Fruit fly (Drosophila melanogaster): ENCODE measurements around the gene Hex-t1.
A peak's percentile ranks its signal among the peaks of the same experiment; 100 is the strongest.

The Hex-t1 gene

dm6 chr3R:26436001-26436400, 12.9 kb upstream of the Hex-t1 start:
- TF ChIP-seq CG4404 (GFP tag; IDR thresholded peaks at IDR 0.05) (no peak), sob (GFP tag; IDR thresholded peaks at IDR 0.05) (no peak), sr (GFP tag; IDR thresholded peaks at IDR 0.05) (peak; percentile 91)

dm6 chr3R:26436540-26436939, 12.3 kb upstream of the Hex-t1 start:
- no peak for TF ChIP-seq Fer2 (tag; optimal IDR thresholded peaks at IDR 0.05)
- 0 out of 2 replicates have a peak, but pooled peaks have one; percentile 26 for TF ChIP-seq CG32772 (GFP tag; IDR thresholded peaks at IDR 0.05)
- peak; percentile 77 for TF ChIP-seq Sox102F (GFP tag; optimal IDR thresholded peaks at IDR 0.05)
- no peak for TF ChIP-seq ham (GFP tag; IDR thresholded peaks at IDR 0.05)
- no peak for TF ChIP-seq btn (GFP tag; optimal IDR thresholded peaks at IDR 0.05)
- no peak for TF ChIP-seq salm (tag; optimal IDR thresholded peaks at IDR 0.05)
- TF ChIP-seq CG17359 (tag; optimal IDR thresholded peaks at IDR 0.05), result peak; percentile 65
- no peak for TF ChIP-seq Scr (GFP tag; IDR thresholded peaks at IDR 0.05; ENCODE audit: partially characterized antibody)
- TF ChIP-seq CG1792 (GFP tag; optimal IDR thresholded peaks at IDR 0.05), result peak; percentile 40
- peak; percentile 25 for TF ChIP-seq CG9727 (GFP tag; optimal IDR thresholded peaks at IDR 0.05)
- TF ChIP-seq chif (GFP tag; optimal IDR thresholded peaks at IDR 0.05), result peak; percentile 44 to 47
- TF ChIP-seq E2f1 (GFP tag; IDR thresholded peaks at IDR 0.05), result 0 out of 2 replicates have a peak, but pooled peaks have one; percentile 11
- peak; percentile 5 for TF ChIP-seq CG10209 (GFP tag; optimal IDR thresholded peaks at IDR 0.05)
- peak; percentile 12; the same call in 1 of the 3 replicates for TF ChIP-seq Aef1 (GFP tag; IDR thresholded peaks at IDR 0.05)
- no peak for TF ChIP-seq CG3726 (GFP tag; IDR thresholded peaks at IDR 0.05)
- no peak for TF ChIP-seq schlank (tag; optimal IDR thresholded peaks at IDR 0.05)
- peak; percentile 36 for TF ChIP-seq CG7556 (GFP tag; optimal IDR thresholded peaks at IDR 0.05)
- TF ChIP-seq Chrac-16 (GFP tag; optimal IDR thresholded peaks at IDR 0.05), result no peak
- peak; percentile 57 for TF ChIP-seq Oli (tag; optimal IDR thresholded peaks at IDR 0.05)
- TF ChIP-seq Doc3 (GFP tag; IDR thresholded peaks at IDR 0.05; ENCODE audit: partially characterized antibody), result no peak
- peak; percentile 30; the same call in 1 of the 2 replicates for TF ChIP-seq CG14441 (GFP tag; IDR thresholded peaks at IDR 0.05)
- TF ChIP-seq wor (GFP tag; IDR thresholded peaks at IDR 0.05), result 0 out of 2 replicates have a peak, but pooled peaks have one; percentile 25
- peak; percentile 45 for TF ChIP-seq PHDP (tag; optimal IDR thresholded peaks at IDR 0.05)
- TF ChIP-seq CG3995 (GFP tag; optimal IDR thresholded peaks at IDR 0.05), result no peak
- no peak for TF ChIP-seq dmrt11E (tag; optimal IDR thresholded peaks at IDR 0.05)
- no peak for TF ChIP-seq CG43689 (GFP tag; IDR thresholded peaks at IDR 0.05)
- peak; percentile 34; the same call in 1 of the 2 replicates for TF ChIP-seq sob (GFP tag; IDR thresholded peaks at IDR 0.05)
- TF ChIP-seq wdn (GFP tag; IDR thresholded peaks at IDR 0.05), result no peak
- peak; percentile 47; the same call in 1 of the 3 replicates for TF ChIP-seq CG34422 (GFP tag; IDR thresholded peaks at IDR 0.05)
- TF ChIP-seq slbo (GFP tag; IDR thresholded peaks at IDR 0.05), result peak; percentile 40; the same call in 1 of the 2 replicates
- peak; percentile 10 for TF ChIP-seq CG1529 (GFP tag; optimal IDR thresholded peaks at IDR 0.05)
- no peak for TF ChIP-seq lola (GFP tag; optimal IDR thresholded peaks at IDR 0.05)
- no peak for TF ChIP-seq Adf1 (GFP tag; IDR thresholded peaks at IDR 0.05)
- no peak for TF ChIP-seq chinmo (GFP tag; IDR thresholded peaks at IDR 0.05; ENCODE audit: partially characterized antibody)
- peak; percentile 71 for TF ChIP-seq CG11504 (tag; optimal IDR thresholded peaks at IDR 0.05)
- TF ChIP-seq Antp (GFP tag; optimal IDR thresholded peaks at IDR 0.05), result peak; percentile 10
- TF ChIP-seq CG32767 (GFP tag; IDR thresholded peaks at IDR 0.05), result no peak
- TF ChIP-seq CG18262 (tag; optimal IDR thresholded peaks at IDR 0.05), result peak; percentile 39
- no peak for TF ChIP-seq CG6813 (GFP tag; optimal IDR thresholded peaks at IDR 0.05)
- TF ChIP-seq CG4360 (GFP tag; IDR thresholded peaks at IDR 0.05), result no peak
- TF ChIP-seq BtbVII (GFP tag; optimal IDR thresholded peaks at IDR 0.05), result no peak
- TF ChIP-seq hb (GFP tag; IDR thresholded peaks at IDR 0.05; ENCODE audit: partially characterized antibody), result no peak
- TF ChIP-seq Awh (GFP tag; IDR thresholded peaks at IDR 0.05), result peak; percentile 31; the same call in 1 of the 2 replicates
- peak; percentile 69 for TF ChIP-seq unpg (GFP tag; optimal IDR thresholded peaks at IDR 0.05)
- TF ChIP-seq lbe (GFP tag; optimal IDR thresholded peaks at IDR 0.05), result no peak
- no peak for TF ChIP-seq CG6765 (GFP tag; optimal IDR thresholded peaks at IDR 0.05)
- TF ChIP-seq CG7372 (GFP tag; IDR thresholded peaks at IDR 0.05), result no peak

All from whole organism, embryonic.